Fruit fly (Drosophila melanogaster) whole organism, embryonic: ENCODE data around the gene CG7367.

Source experiments
- Atf3 ChIP-seq: fragments of 200-800 bp; sonication (Bioruptor generic); optimal IDR thresholded peaks from 3 replicates; lab custom pipeline; 2016; ENCODE audit warnings: missing biosample characterization, missing genetic modification characterization
- Atf6 ChIP-seq: fragments of 200-800 bp; sonication (Bioruptor generic); IDR thresholded peaks from 2 replicates; pipeline ENCODE4 v1.3.6; 2022; ENCODE audit warnings: missing biosample characterization, missing genetic modification characterization
- Bgb ChIP-seq: fragments of 200-800 bp; sonication (Bioruptor generic); IDR thresholded peaks from 2 replicates; pipeline ENCODE4 v1.3.6; 2022; ENCODE audit warnings: missing biosample characterization, missing genetic modification characterization; ENCODE audit not compliant: partially characterized antibody
- C15 ChIP-seq: fragments of 200-800 bp; sonication (Bioruptor generic); IDR thresholded peaks from 3 replicates; pipeline ENCODE4 v1.3.6; 2022; ENCODE audit warnings: missing biosample characterization, missing genetic modification characterization
- CG10209 ChIP-seq: fragments of 200-800 bp; sonication (Bioruptor generic); optimal IDR thresholded peaks from 3 replicates; lab custom pipeline; 2017; ENCODE audit warnings: missing biosample characterization, mild to moderate bottlenecking, missing genetic modification characterization, missing genetic modification reagents
- CG11560 ChIP-seq: fragments of 200-800 bp; sonication (Bioruptor generic); IDR thresholded peaks from 3 replicates; pipeline ENCODE4 v1.3.6; 2022; ENCODE audit warnings: missing biosample characterization, missing genetic modification characterization
- CG11695 ChIP-seq: fragments of 200-800 bp; sonication (Bioruptor generic); IDR thresholded peaks from 3 replicates; pipeline ENCODE4 v1.3.6; 2022; ENCODE audit warnings: missing biosample characterization, missing genetic modification characterization
- CG11723 ChIP-seq: fragments of 200-800 bp; sonication (Bioruptor generic); optimal IDR thresholded peaks from 2 replicates; lab custom pipeline; 2017; ENCODE audit warnings: missing biosample characterization, mild to moderate bottlenecking, missing genetic modification characterization
- CG12659 ChIP-seq: fragments of 200-800 bp; sonication (Bioruptor generic); optimal IDR thresholded peaks from 3 replicates; lab custom pipeline; 2017; ENCODE audit warnings: mild to moderate bottlenecking, missing biosample characterization, missing genetic modification reagents, missing genetic modification characterization
- CG14710 ChIP-seq: fragments of 200-800 bp; sonication (Bioruptor generic); optimal IDR thresholded peaks from 3 replicates; lab custom pipeline; 2019; ENCODE audit warnings: missing biosample characterization, mild to moderate bottlenecking, missing genetic modification characterization, moderate library complexity
- CG15269 ChIP-seq: fragments of 200-800 bp; sonication (Bioruptor generic); optimal IDR thresholded peaks from 2 replicates; lab custom pipeline; 2018; ENCODE audit warnings: missing biosample characterization, mild to moderate bottlenecking, missing genetic modification characterization, moderate library complexity
- CG1603 ChIP-seq: fragments of 200-800 bp; sonication (Bioruptor generic); optimal IDR thresholded peaks from 2 replicates; lab custom pipeline; 2019; ENCODE audit warnings: missing biosample characterization, mild to moderate bottlenecking, missing genetic modification characterization, moderate library complexity
- CG17385 ChIP-seq: fragments of 200-800 bp; sonication (Bioruptor generic); optimal IDR thresholded peaks from 3 replicates; lab custom pipeline; 2018; ENCODE audit warnings: missing biosample characterization, mild to moderate bottlenecking, missing genetic modification characterization
- CG17612 ChIP-seq: fragments of 200-800 bp; sonication (Bioruptor generic); IDR thresholded peaks from 2 replicates; pipeline ENCODE4 v1.3.6; 2022; ENCODE audit warnings: missing biosample characterization, missing genetic modification characterization
- CG2120 ChIP-seq: fragments of 200-800 bp; sonication (Bioruptor generic); optimal IDR thresholded peaks from 3 replicates; lab custom pipeline; 2016; ENCODE audit warnings: missing biosample characterization, missing genetic modification characterization
- CG2199 ChIP-seq: fragments of 200-800 bp; sonication (Bioruptor generic); IDR thresholded peaks from 3 replicates; pipeline ENCODE4 v1.3.6; 2022; ENCODE audit warnings: missing biosample characterization, missing genetic modification characterization
- CG2202 ChIP-seq: fragments of 200-800 bp; sonication (Bioruptor generic); optimal IDR thresholded peaks from 2 replicates; lab custom pipeline; 2018; ENCODE audit warnings: missing biosample characterization, mild to moderate bottlenecking, missing genetic modification characterization
- CG3838 ChIP-seq: fragments of 200-800 bp; sonication (Bioruptor generic); optimal IDR thresholded peaks from 3 replicates; lab custom pipeline; 2016; ENCODE audit warnings: missing biosample characterization, missing genetic modification characterization
- CG3847 ChIP-seq: fragments of 200-800 bp; sonication (Bioruptor generic); IDR thresholded peaks from 2 replicates; pipeline ENCODE4 v1.3.6; 2022; ENCODE audit warnings: missing biosample characterization, missing genetic modification characterization
- CG4707 ChIP-seq: fragments of 200-800 bp; sonication (Bioruptor generic); optimal IDR thresholded peaks from 2 replicates; lab custom pipeline; 2018; ENCODE audit warnings: missing biosample characterization, mild to moderate bottlenecking, missing genetic modification characterization, moderate library complexity
- CG4730 ChIP-seq: fragments of 200-800 bp; sonication (Bioruptor generic); IDR thresholded peaks from 2 replicates; pipeline ENCODE4 v1.3.6; 2022; ENCODE audit warnings: missing biosample characterization, missing genetic modification characterization
- CG4854 ChIP-seq: fragments of 200-800 bp; sonication (Bioruptor generic); optimal IDR thresholded peaks from 2 replicates; lab custom pipeline; 2016; ENCODE audit warnings: missing biosample characterization, missing genetic modification characterization, inconsistent platforms
- CG7372 ChIP-seq: fragments of 200-800 bp; sonication (Bioruptor generic); IDR thresholded peaks from 2 replicates; pipeline ENCODE4 v1.3.6; 2022; ENCODE audit warnings: missing biosample characterization, missing genetic modification characterization
- CG7556 ChIP-seq: fragments of 200-800 bp; sonication (Bioruptor generic); optimal IDR thresholded peaks from 2 replicates; lab custom pipeline; 2017; ENCODE audit warnings: missing biosample characterization, mild to moderate bottlenecking, missing genetic modification characterization
- CG8290 ChIP-seq, 3 experiments: fragments of 200-800 bp; sonication (Bioruptor generic); optimal IDR thresholded peaks; 2 replicates each; lab custom pipeline; 2016 to 2019; ENCODE audit warnings: missing biosample characterization in 3 of 3, missing genetic modification characterization in 3 of 3, mild to moderate bottlenecking in 2 of 3, moderate library complexity in 1 of 3
- CG8359 ChIP-seq: fragments of 200-800 bp; sonication (Bioruptor generic); optimal IDR thresholded peaks from 2 replicates; lab custom pipeline; 2017; ENCODE audit warnings: missing biosample characterization, mild to moderate bottlenecking, missing genetic modification characterization, borderline replicate concordance
- Dek ChIP-seq: fragments of 200-800 bp; sonication (Bioruptor generic); optimal IDR thresholded peaks from 3 replicates; lab custom pipeline; 2019; ENCODE audit warnings: missing biosample characterization, mild to moderate bottlenecking, missing genetic modification characterization, moderate library complexity
- Dref ChIP-seq: fragments of 200-800 bp; sonication (Bioruptor generic); IDR thresholded peaks from 2 replicates; pipeline ENCODE4 v1.3.6; 2022; ENCODE audit warnings: missing biosample characterization, missing genetic modification characterization
- Eip74EF ChIP-seq, 2 experiments: fragments of 200-800 bp in 1 of 2; fragments of >200 bp in 1 of 2; sonication (Bioruptor generic) in 1 of 2; optimal IDR thresholded peaks; 2 replicates each; lab custom pipeline; 2017 to 2019; ENCODE audit warnings: missing biosample characterization in 2 of 2, missing genetic modification characterization in 2 of 2, mild to moderate bottlenecking in 1 of 2, moderate library complexity in 1 of 2
- H15 ChIP-seq: fragments of 200-800 bp; sonication (Bioruptor generic); IDR thresholded peaks from 3 replicates; pipeline ENCODE4 v1.3.6; 2022; ENCODE audit warnings: missing biosample characterization, missing genetic modification characterization
- HLH3B ChIP-seq: fragments of 200-800 bp; sonication (Bioruptor generic); IDR thresholded peaks from 2 replicates; pipeline ENCODE4 v1.3.6; 2022; ENCODE audit warnings: missing biosample characterization, missing genetic modification characterization
- Jarid2 ChIP-seq: fragments of 200-800 bp; sonication (Bioruptor generic); optimal IDR thresholded peaks from 3 replicates; lab custom pipeline; 2017; ENCODE audit warnings: mild to moderate bottlenecking, missing biosample characterization, missing genetic modification reagents, missing genetic modification characterization
- Lim3 ChIP-seq: fragments of 200-800 bp; sonication (Bioruptor generic); IDR thresholded peaks from 2 replicates; pipeline ENCODE4 v1.3.6; 2022; ENCODE audit warnings: missing biosample characterization, missing genetic modification characterization
- NC2α ChIP-seq: fragments of 200-800 bp; sonication (Bioruptor generic); optimal IDR thresholded peaks from 2 replicates; lab custom pipeline; 2016; ENCODE audit warnings: missing biosample characterization, missing genetic modification characterization
- NfI ChIP-seq: fragments of 200-800 bp; sonication (Bioruptor generic); optimal IDR thresholded peaks from 3 replicates; lab custom pipeline; 2018; ENCODE audit warnings: missing biosample characterization, mild to moderate bottlenecking, missing genetic modification characterization, moderate library complexity
- Rx ChIP-seq: fragments of 200-800 bp; sonication (Bioruptor generic); IDR thresholded peaks from 2 replicates; pipeline ENCODE4 v1.3.6; 2022; ENCODE audit warnings: missing biosample characterization, missing genetic modification characterization
- Scr ChIP-seq: fragments of 200-800 bp; sonication (Bioruptor generic); IDR thresholded peaks from 2 replicates; pipeline ENCODE4 v1.3.6; 2022; ENCODE audit warnings: missing biosample characterization, missing genetic modification characterization; ENCODE audit not compliant: partially characterized antibody
- Taf1 ChIP-seq: fragments of 200-800 bp; sonication (Bioruptor generic); IDR thresholded peaks from 2 replicates; pipeline ENCODE4 v1.3.6; 2022; ENCODE audit warnings: missing biosample characterization, missing genetic modification characterization
- corto ChIP-seq: fragments of 200-800 bp; sonication (Bioruptor generic); optimal IDR thresholded peaks from 2 replicates; lab custom pipeline; 2016; ENCODE audit warnings: missing biosample characterization, mild to moderate bottlenecking, missing genetic modification characterization, moderate library complexity
- eve ChIP-seq, 2 experiments: fragments of >200 bp; optimal IDR thresholded peaks; 2 replicates each; lab custom pipeline; 2017; ENCODE audit warnings: missing biosample characterization in 2 of 2, missing genetic modification characterization in 2 of 2
- ewg ChIP-seq: fragments of 200-800 bp; sonication (Bioruptor generic); optimal IDR thresholded peaks from 3 replicates; lab custom pipeline; 2017; ENCODE audit warnings: mild to moderate bottlenecking, missing biosample characterization, missing genetic modification reagents, missing genetic modification characterization
- fd102C ChIP-seq: fragments of 200-800 bp; sonication (Bioruptor generic); optimal IDR thresholded peaks from 2 replicates; lab custom pipeline; 2018; ENCODE audit warnings: missing biosample characterization, mild to moderate bottlenecking, missing genetic modification characterization, moderate library complexity
- jigr1 ChIP-seq: fragments of 200-800 bp; sonication (Bioruptor generic); IDR thresholded peaks from 3 replicates; pipeline ENCODE4 v1.3.6; 2022; ENCODE audit warnings: missing biosample characterization, missing genetic modification characterization
- maf-S ChIP-seq: fragments of 200-800 bp; sonication (Bioruptor generic); optimal IDR thresholded peaks from 2 replicates; lab custom pipeline; 2016; ENCODE audit warnings: missing biosample characterization, missing genetic modification characterization
- repo ChIP-seq: fragments of 200-800 bp; sonication (Bioruptor generic); optimal IDR thresholded peaks from 2 replicates; lab custom pipeline; 2016; ENCODE audit warnings: missing biosample characterization, missing genetic modification characterization
- tin ChIP-seq: fragments of 200-800 bp; sonication (Bioruptor generic); optimal IDR thresholded peaks from 3 replicates; lab custom pipeline; 2016; ENCODE audit warnings: missing biosample characterization, missing genetic modification characterization
- ttk ChIP-seq: fragments of 200-800 bp; sonication (Bioruptor generic); IDR thresholded peaks from 2 replicates; pipeline ENCODE4 v2.1.2; 2022; ENCODE audit warnings: missing biosample characterization, missing genetic modification characterization
- twi ChIP-seq: fragments of 200-800 bp; optimal IDR thresholded peaks from 2 replicates; lab custom pipeline; 2019; ENCODE audit warnings: missing biosample characterization, mild to moderate bottlenecking, missing genetic modification characterization, moderate library complexity
- tx ChIP-seq: fragments of 200-800 bp; sonication (Bioruptor generic); optimal IDR thresholded peaks from 2 replicates; lab custom pipeline; 2016; ENCODE audit warnings: missing biosample characterization, missing genetic modification characterization
- vvl ChIP-seq: fragments of 200-800 bp; sonication (Bioruptor generic); IDR thresholded peaks from 2 replicates; pipeline ENCODE4 v1.3.6; 2022; ENCODE audit warnings: missing biosample characterization, missing genetic modification characterization
- wor ChIP-seq: fragments of 200-800 bp; sonication (Bioruptor generic); IDR thresholded peaks from 2 replicates; pipeline ENCODE4 v1.3.6; 2022; ENCODE audit warnings: missing biosample characterization, missing genetic modification characterization

Gene CG7367

dm6 chr2L:7998655-7999054 lies 40.9 kb downstream of the CG7367 start, which contains the start of gene Sirup (continued):
- TF ChIP-seq CG11695: no peak
- TF ChIP-seq CG1603: peak; percentile 60
- TF ChIP-seq vvl (GFP tag; lab: Robert Waterston, UW): peak; percentile 37
- no peak for TF ChIP-seq CG11723 (GFP tag; lab: Kevin White, UChicago)
- TF ChIP-seq CG17612: no peak
- peak; percentile 55; the same call in 1 of the 2 replicates for TF ChIP-seq Bgb
- TF ChIP-seq Dek (tag; lab: Kevin White, UChicago): peak; percentile 27
- no peak for TF ChIP-seq CG2120
- no peak for TF ChIP-seq H15 (GFP tag; lab: Robert Waterston, UW)
- TF ChIP-seq corto (GFP tag; lab: Kevin White, UChicago): no peak
- TF ChIP-seq CG8359 (GFP tag; lab: Kevin White, UChicago): no peak
- peak; percentile 14 for TF ChIP-seq tx (GFP tag; lab: Kevin White, UChicago)
- TF ChIP-seq Lim3 (GFP tag; lab: Robert Waterston, UW): no peak
- TF ChIP-seq tin (GFP tag; lab: Kevin White, UChicago): no peak
- TF ChIP-seq repo (GFP tag; lab: Kevin White, UChicago): no peak
- peak; percentile 70; the same call in 2 of the 3 replicates for TF ChIP-seq CG11560 (tag; lab: Robert Waterston, UW)
- TF ChIP-seq CG15269 (tag; lab: Kevin White, UChicago): no peak
- peak; percentile 89 for TF ChIP-seq CG2199 (GFP tag; lab: Robert Waterston, UW)
- peak; percentile 83 for TF ChIP-seq twi (tag; lab: Kevin White, UChicago)
- TF ChIP-seq CG10209: no peak
- no peak for TF ChIP-seq Taf1 (GFP tag; lab: Robert Waterston, UW)
- no peak for TF ChIP-seq Rx
- TF ChIP-seq CG7372 (GFP tag; lab: Robert Waterston, UW): peak; percentile 40; the same call in 1 of the 2 replicates
- TF ChIP-seq CG7556: no peak
- TF ChIP-seq CG3847 (GFP tag; lab: Robert Waterston, UW): peak; percentile 55; the same call in 1 of the 2 replicates
- no peak for TF ChIP-seq Scr (GFP tag; lab: Robert Waterston, UW)
- no peak for TF ChIP-seq fd102C (GFP tag; lab: Kevin White, UChicago)
- TF ChIP-seq C15: no peak
- no peak for TF ChIP-seq CG2202 (tag; lab: Kevin White, UChicago)
- TF ChIP-seq ewg: no peak
- no peak for TF ChIP-seq CG4854 (GFP tag; lab: Kevin White, UChicago)
- no peak for TF ChIP-seq wor
- peak; percentile 32 for TF ChIP-seq CG12659
- no peak for TF ChIP-seq CG4707
- no peak for TF ChIP-seq Atf6 (GFP tag; lab: Robert Waterston, UW)
- no peak for TF ChIP-seq maf-S
- no peak for TF ChIP-seq eve (GFP tag; optimal IDR thresholded peaks at IDR 0.05; lab: Kevin White, UChicago)
- no peak for TF ChIP-seq Eip74EF (GFP tag; optimal IDR thresholded peaks at IDR 0.05; lab: Kevin White, UChicago)
- TF ChIP-seq Dref (GFP tag; lab: Robert Waterston, UW): peak; percentile 52
- peak; percentile 89 for TF ChIP-seq CG14710 (tag; lab: Kevin White, UChicago)
- no peak for TF ChIP-seq jigr1
- TF ChIP-seq NfI (GFP tag; lab: Kevin White, UChicago): no peak
- TF ChIP-seq ttk: no peak
- TF ChIP-seq CG8290 (GFP tag; optimal IDR thresholded peaks at IDR 0.05; lab: Kevin White, UChicago): no peak
- TF ChIP-seq CG8290 (tag; optimal IDR thresholded peaks at IDR 0.05; lab: Kevin White, UChicago): peak in 1 of 2 experiments; percentile 28
- TF ChIP-seq Jarid2 (GFP tag; lab: Kevin White, UChicago): no peak
- TF ChIP-seq NC2α: peak; percentile 15
- TF ChIP-seq CG3838 (GFP tag; lab: Kevin White, UChicago): peak; percentile 43
- TF ChIP-seq CG4730 (GFP tag; lab: Robert Waterston, UW): no peak
- no peak for TF ChIP-seq CG17385 (GFP tag; lab: Kevin White, UChicago)
- no peak for TF ChIP-seq Atf3 (GFP tag; lab: Kevin White, UChicago)
- no peak for TF ChIP-seq HLH3B (GFP tag; lab: Robert Waterston, UW)
